Worm (Caenorhabditis elegans): ENCODE data around the gene Y50D4B.2.

Y50D4B.2 gene

ce11 chrV:1112658-1113057, 12.3 kb downstream of the Y50D4B.2 start, which contains the start of gene Y50D4B.1:
Gene Y50D4B.1 (plus strand): TSS chrV:1112958.
- TF ChIP-seq dao-5 (tag; optimal IDR thresholded peaks at IDR 0.05) (no peak), him-1 (tag; optimal IDR thresholded peaks at IDR 0.05) (no peak), W03F9.2 (tag; optimal IDR thresholded peaks at IDR 0.05) (no peak)

ce11 chrV:1120101-1120500, 19.7 kb downstream of the Y50D4B.2 start:
- TF ChIP-seq dao-5 (tag; optimal IDR thresholded peaks at IDR 0.05) (no peak), W03F9.2 (tag; optimal IDR thresholded peaks at IDR 0.05) (no peak), him-1 (tag; optimal IDR thresholded peaks at IDR 0.05) (no peak)

ce11 chrV:1131880-1132623, 31.7 kb downstream of the Y50D4B.2 start, which contains the start of gene W07B8.4:
Gene W07B8.4 (minus strand): TSS chrV:1131930.
- TF ChIP-seq him-1 (tag; optimal IDR thresholded peaks at IDR 0.05) (no peak), dao-5 (tag; optimal IDR thresholded peaks at IDR 0.05) (no peak), W03F9.2 (tag; optimal IDR thresholded peaks at IDR 0.05) (no peak)

ce11 chrV:1133223-1133622, 32.8 kb downstream of the Y50D4B.2 start:
- no peak for TF ChIP-seq W03F9.2 (tag; optimal IDR thresholded peaks at IDR 0.05)

ce11 chrV:1133840-1134239, 33.5 kb downstream of the Y50D4B.2 start, which contains the start of gene cpr-5:
Gene cpr-5 (minus strand): TSS chrV:1134036.
- TF ChIP-seq him-1 (tag; optimal IDR thresholded peaks at IDR 0.05) (no peak), dao-5 (tag; optimal IDR thresholded peaks at IDR 0.05) (no peak), W03F9.2 (tag; optimal IDR thresholded peaks at IDR 0.05) (no peak)

- TF ChIP-seq W03F9.2 (tag; optimal IDR thresholded peaks at IDR 0.05) (no peak), him-1 (tag; optimal IDR thresholded peaks at IDR 0.05) (no peak), dao-5 (tag; optimal IDR thresholded peaks at IDR 0.05) (no peak)
Measured at ce11 chrV:1134302-1134701, 33.9 kb downstream of the Y50D4B.2 start, which contains the start of gene cpr-8. Gene cpr-8 (plus strand): TSS chrV:1134602.

- TF ChIP-seq him-1 (tag; optimal IDR thresholded peaks at IDR 0.05): no peak
- no peak for TF ChIP-seq W03F9.2 (tag; optimal IDR thresholded peaks at IDR 0.05)
- no peak for TF ChIP-seq dao-5 (tag; optimal IDR thresholded peaks at IDR 0.05)
Measured at ce11 chrV:1140806-1141205, 40.4 kb downstream of the Y50D4B.2 start.

ce11 chrV:1141433-1141832, 41.1 kb downstream of the Y50D4B.2 start, which contains the start of gene cutl-22:
Gene cutl-22 (plus strand): TSS chrV:1141733.
- TF ChIP-seq dao-5 (tag; optimal IDR thresholded peaks at IDR 0.05) (no peak), him-1 (tag; optimal IDR thresholded peaks at IDR 0.05) (no peak), W03F9.2 (tag; optimal IDR thresholded peaks at IDR 0.05) (no peak)

ce11 chrV:1142251-1142650, 41.9 kb downstream of the Y50D4B.2 start:
- TF ChIP-seq dao-5 (tag; optimal IDR thresholded peaks at IDR 0.05) (no peak), W03F9.2 (tag; optimal IDR thresholded peaks at IDR 0.05) (no peak), him-1 (tag; optimal IDR thresholded peaks at IDR 0.05) (no peak)

- TF ChIP-seq dao-5 (tag; optimal IDR thresholded peaks at IDR 0.05): no peak
- no peak for TF ChIP-seq W03F9.2 (tag; optimal IDR thresholded peaks at IDR 0.05)
- TF ChIP-seq him-1 (tag; optimal IDR thresholded peaks at IDR 0.05): no peak
Measured at ce11 chrV:1149734-1150669, 49.6 kb downstream of the Y50D4B.2 start.

ce11 chrV:1151324-1151742, 51.0 kb downstream of the Y50D4B.2 start:
- TF ChIP-seq W03F9.2 (tag; optimal IDR thresholded peaks at IDR 0.05): peak; percentile 63
- peak; percentile 87 for TF ChIP-seq dao-5 (tag; optimal IDR thresholded peaks at IDR 0.05)
- TF ChIP-seq him-1 (tag; optimal IDR thresholded peaks at IDR 0.05): peak; percentile 99

ce11 chrV:1151830-1152229, 51.5 kb downstream of the Y50D4B.2 start:
- TF ChIP-seq W03F9.2 (tag; optimal IDR thresholded peaks at IDR 0.05): no peak
- TF ChIP-seq dao-5 (tag; optimal IDR thresholded peaks at IDR 0.05): no peak
- no peak for TF ChIP-seq him-1 (tag; optimal IDR thresholded peaks at IDR 0.05)

- TF ChIP-seq W03F9.2 (tag; optimal IDR thresholded peaks at IDR 0.05): no peak
- TF ChIP-seq dao-5 (tag; optimal IDR thresholded peaks at IDR 0.05): no peak
- no peak for TF ChIP-seq him-1 (tag; optimal IDR thresholded peaks at IDR 0.05)
Measured at ce11 chrV:1152736-1153135, 52.4 kb downstream of the Y50D4B.2 start.

ce11 chrV:1153387-1153786, 53.0 kb downstream of the Y50D4B.2 start:
- TF ChIP-seq him-1 (tag; optimal IDR thresholded peaks at IDR 0.05): no peak
- TF ChIP-seq W03F9.2 (tag; optimal IDR thresholded peaks at IDR 0.05): no peak
- TF ChIP-seq dao-5 (tag; optimal IDR thresholded peaks at IDR 0.05): no peak

Data from whole organism, L4/young adult.